Fruit fly (Drosophila melanogaster) S2 (cell line): ENCODE results near the gene Ostgamma.

Experiments
- CG8478 ChIP-seq: fragments of >200 bp; optimal IDR thresholded peaks from 2 replicates; lab custom pipeline; 2018
- CTCF ChIP-seq, 2 experiments: fragments of >200 bp; optimal IDR thresholded peaks; 2 replicates each; lab custom pipeline; 2018

- TF ChIP-seq CTCF (optimal IDR thresholded peaks at IDR 0.05; lab: Kevin White, UChicago), result no peak
- no peak for TF ChIP-seq CG8478
Measured at dm6 chr2L:8299194-8299811, 8.7 kb downstream of the Ostgamma start.
